Worm (Caenorhabditis elegans) whole organism, L4/young adult: Measurements from ENCODE around the gene R12B2.13.

Experiments
- dao-5 ChIP-seq: sonication (generic microtip); optimal IDR thresholded peaks from 2 replicates; lab custom pipeline; 2016; ENCODE audit warnings: missing genotype, missing genetic modification characterization, moderate library complexity, missing compliant biosample characterization
- him-1 ChIP-seq: sonication (generic microtip); optimal IDR thresholded peaks from 2 replicates; lab custom pipeline; 2016; ENCODE audit warnings: missing genotype, missing genetic modification reagents, missing genetic modification characterization, missing compliant biosample characterization

- no peak for TF ChIP-seq him-1 (tag; lab: Kevin White, UChicago)
- TF ChIP-seq dao-5 (tag; lab: Kevin White, UChicago): no peak
Measured at ce11 chrIII:5872288-5872687, 39.0 kb upstream of the R12B2.13 start.
